Fruit fly (Drosophila melanogaster): ENCODE results near the gene Cyp4e3.

DNA sequence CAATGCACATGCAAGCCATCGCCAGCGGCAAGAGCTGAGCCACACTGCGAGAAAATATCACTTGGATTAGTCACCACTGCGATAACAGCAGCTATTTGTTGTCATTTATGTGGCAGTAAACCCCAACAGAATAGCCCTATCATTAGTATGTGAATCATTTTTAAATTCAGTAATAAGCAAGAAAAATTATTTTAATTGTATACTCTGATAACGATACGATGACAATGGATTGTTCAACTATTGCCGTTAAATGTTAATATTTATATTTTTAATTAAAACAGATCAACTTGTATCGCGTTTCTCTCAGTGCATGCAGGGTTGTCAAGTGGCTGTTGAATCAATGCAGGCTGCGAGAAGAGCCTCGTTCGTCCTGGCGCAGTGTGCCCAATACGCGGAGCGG, 12.1 kb downstream of the Cyp4e3 start:
- TF ChIP-seq cyc (GFP tag; optimal IDR thresholded peaks at IDR 0.05) (peak; percentile 36), CG3919 (GFP tag; optimal IDR thresholded peaks at IDR 0.05) (peak; percentile 45), CG4318 (GFP tag; optimal IDR thresholded peaks at IDR 0.05) (peak; percentile 29), CG6854 (GFP tag; optimal IDR thresholded peaks at IDR 0.05) (no peak), CG8632 (GFP tag; optimal IDR thresholded peaks at IDR 0.05) (peak; percentile 32), CG7368 (GFP tag; optimal IDR thresholded peaks at IDR 0.05) (no peak), Met (GFP tag; optimal IDR thresholded peaks at IDR 0.05) (peak; percentile 25), CG11902 (GFP tag; optimal IDR thresholded peaks at IDR 0.05) (no peak)

Measured in whole organism, prepupa.